Worm (Caenorhabditis elegans) whole organism, young adult: ENCODE results near the gene srx-93.

Source experiments
- F33H1.4 ChIP-seq: fragments of 200-800 bp; sonication (Bioruptor generic); IDR thresholded peaks from 2 replicates; pipeline ENCODE4 v1.3.6; 2022; ENCODE audit warnings: missing genetic modification reagents, missing genetic modification characterization, missing compliant biosample characterization
- K12H6.12 ChIP-seq: fragments of 200-800 bp; sonication (Bioruptor generic); optimal IDR thresholded peaks from 2 replicates; lab custom pipeline; 2018; ENCODE audit warnings: mild to moderate bottlenecking, missing genetic modification characterization, missing compliant biosample characterization
- ama-1 ChIP-seq, 3 experiments: fragments of 150-350 bp in 1 of 3; sonication (generic microtip) in 2 of 3; optimal IDR thresholded peaks; 2 replicates each; lab custom pipeline; 2014 to 2018; ENCODE audit warnings: missing biosample characterization in 2 of 3, missing genetic modification characterization in 2 of 3, missing genetic modification reagents in 2 of 3
- ets-4 ChIP-seq: fragments of 200-800 bp; sonication (Bioruptor generic); optimal IDR thresholded peaks from 2 replicates; lab custom pipeline; 2018; ENCODE audit warnings: mild to moderate bottlenecking, missing genetic modification characterization, missing compliant biosample characterization
- gei-17 ChIP-seq: fragments of 200-800 bp; sonication (Bioruptor generic); optimal IDR thresholded peaks from 2 replicates; lab custom pipeline; 2018; ENCODE audit warnings: mild to moderate bottlenecking, missing genetic modification characterization, missing compliant biosample characterization
- mes-4 ChIP-seq: sonication (generic microtip); optimal IDR thresholded peaks from 2 replicates; lab custom pipeline; 2016; ENCODE audit warnings: missing genotype, missing genetic modification characterization, missing compliant biosample characterization
- sea-2 ChIP-seq: fragments of 200-800 bp; sonication (Bioruptor generic); IDR thresholded peaks from 2 replicates; pipeline ENCODE4 v1.3.6; 2022; ENCODE audit warnings: missing genetic modification characterization, missing compliant biosample characterization
- snpc-4 ChIP-seq, 5 experiments: fragments of 150-350 bp in 1 of 5; sonication (generic microtip) in 4 of 5; optimal IDR thresholded peaks; 2 replicates each; lab custom pipeline; 2014 to 2018; ENCODE audit warnings: missing genetic modification characterization in 5 of 5, missing biosample characterization in 3 of 5, antibody characterized with exemption in 2 of 5, mild to moderate bottlenecking in 2 of 5, missing compliant biosample characterization in 2 of 5, missing genotype in 2 of 5, moderate library complexity in 2 of 5, missing genetic modification reagents in 1 of 5
- zfh-2 ChIP-seq: fragments of 200-800 bp; sonication (Bioruptor generic); conservative IDR thresholded peaks from 2 replicates; pipeline ENCODE4 v1.3.6; 2022; ENCODE audit warnings: missing genetic modification reagents, missing genetic modification characterization, missing compliant biosample characterization

DNA sequence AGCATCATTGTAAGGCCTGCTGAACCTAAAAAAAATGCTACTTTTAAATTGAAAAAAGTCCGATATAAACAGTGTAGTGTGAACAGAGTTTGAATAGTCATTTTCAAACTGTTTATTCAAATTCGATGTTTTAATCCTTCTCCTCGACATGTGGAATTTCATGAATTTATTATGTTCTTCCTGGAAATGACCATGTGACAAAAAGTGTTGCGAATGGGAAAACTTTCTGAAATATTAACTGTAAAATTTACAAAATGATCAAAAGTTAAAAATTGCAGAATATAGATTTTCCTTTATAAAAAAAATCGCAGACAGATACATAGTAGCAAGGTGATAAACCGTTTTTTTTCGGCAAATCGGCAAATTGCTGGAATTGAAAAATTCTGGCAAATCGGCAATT is 15.2 kb downstream of the srx-93 start, which contains the start of gene T22F3.8:
- TF ChIP-seq snpc-4 (GFP tag; optimal IDR thresholded peaks at IDR 0.05; lab: Kevin White, UChicago) (no peak), snpc-4 (tag; optimal IDR thresholded peaks at IDR 0.05; lab: Kevin White, UChicago) (no peak), zfh-2 (GFP tag; lab: Robert Waterston, UW) (no peak), gei-17 (GFP tag; lab: Kevin White, UChicago) (no peak), K12H6.12 (tag; lab: Kevin White, UChicago) (no peak), sea-2 (GFP tag; lab: Robert Waterston, UW) (no peak), ets-4 (GFP tag; lab: Kevin White, UChicago) (no peak), ama-1 (optimal IDR thresholded peaks at IDR 0.05; lab: Kevin White, UChicago) (no peak), ama-1 (GFP tag; optimal IDR thresholded peaks at IDR 0.05; lab: Kevin White, UChicago) (no peak), mes-4 (tag; lab: Kevin White, UChicago) (no peak), F33H1.4 (GFP tag; lab: Robert Waterston, UW) (no peak)
